Worm (Caenorhabditis elegans) whole organism, midembryonic: Measurements from ENCODE around the gene ugt-45.

Experiments used
- T22C8.4 ChIP-seq: fragments of 200-800 bp; sonication (Bioruptor generic); IDR thresholded peaks from 2 replicates; pipeline ENCODE4 v1.3.6; 2022; ENCODE audit warnings: missing genetic modification characterization, missing compliant biosample characterization
- cog-1 ChIP-seq: sonication (generic microtip); optimal IDR thresholded peaks from 2 replicates; lab custom pipeline; 2016; ENCODE audit warnings: missing genetic modification characterization, missing compliant biosample characterization
- flt-1 ChIP-seq: fragments of 200-800 bp; sonication (Bioruptor generic); IDR thresholded peaks from 2 replicates; pipeline ENCODE4 v1.3.6; 2022; ENCODE audit warnings: missing genetic modification characterization, missing compliant biosample characterization
- klf-2 ChIP-seq: fragments of 200-800 bp; sonication (Bioruptor generic); conservative IDR thresholded peaks from 2 replicates; pipeline ENCODE4 v1.3.6; 2022; ENCODE audit warnings: missing genetic modification reagents, missing genetic modification characterization, missing compliant biosample characterization
- med-1 ChIP-seq: sonication (generic microtip); optimal IDR thresholded peaks from 2 replicates; lab custom pipeline; 2017; ENCODE audit warnings: missing genetic modification characterization, mild to moderate bottlenecking, missing compliant biosample characterization, antibody characterized with exemption, missing genetic modification reagents; ENCODE audit not compliant: insufficient read depth
- ref-1 ChIP-seq: fragments of 200-800 bp; sonication (Bioruptor generic); conservative IDR thresholded peaks from 2 replicates; pipeline ENCODE4 v1.3.6; 2022; ENCODE audit warnings: missing genetic modification reagents, missing genetic modification characterization, missing compliant biosample characterization
- tab-1 ChIP-seq: fragments of 200-800 bp; sonication (Bioruptor generic); IDR thresholded peaks from 2 replicates; pipeline ENCODE4 v1.3.6; 2022; ENCODE audit warnings: missing genetic modification characterization, missing compliant biosample characterization
- ztf-23 ChIP-seq: fragments of 200-800 bp; sonication (Bioruptor generic); IDR thresholded peaks from 2 replicates; pipeline ENCODE4 v1.3.6; 2022; ENCODE audit warnings: missing genetic modification reagents, missing genetic modification characterization, missing compliant biosample characterization
- ztf-29 ChIP-seq: fragments of 200-800 bp; sonication (Bioruptor generic); IDR thresholded peaks from 2 replicates; pipeline ENCODE4 v1.3.6; 2022; ENCODE audit warnings: missing genetic modification reagents, missing genetic modification characterization, missing compliant biosample characterization

ugt-45 gene

DNA sequence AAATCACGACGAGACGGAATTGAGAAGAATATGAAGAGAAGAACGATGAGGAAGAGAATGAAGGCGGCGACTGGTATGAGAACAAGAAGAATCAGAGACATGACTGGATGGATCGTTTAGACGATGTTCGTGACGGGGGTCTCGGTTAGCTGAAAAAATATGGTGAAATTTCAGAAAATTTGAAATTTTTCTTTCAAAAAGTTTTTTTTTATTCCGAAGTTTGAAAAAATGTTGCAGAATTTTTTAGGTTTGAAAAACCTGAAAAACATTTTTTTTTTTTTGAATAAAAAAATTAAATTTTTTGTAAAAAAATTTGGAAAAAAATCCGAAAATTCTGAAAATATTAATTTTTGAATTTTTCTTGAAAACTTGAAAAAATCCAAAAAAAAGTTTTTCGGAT is 31.8 kb downstream of the ugt-45 start, which contains the start of gene Y37E11AM.3:
Gene Y37E11AM.3 (minus strand): TSS at position 101 of the 400 bp plus-strand sequence.
- TF ChIP-seq klf-2 = no peak
- TF ChIP-seq med-1 = no peak
- no peak for TF ChIP-seq ref-1 (GFP tag; lab: Robert Waterston, UW)
- TF ChIP-seq ztf-29 = no peak
- no peak for TF ChIP-seq T22C8.4 (GFP tag; lab: Robert Waterston, UW)
- no peak for TF ChIP-seq tab-1 (GFP tag; lab: Robert Waterston, UW)
- TF ChIP-seq ztf-23 (GFP tag; lab: Robert Waterston, UW) = no peak
- TF ChIP-seq flt-1 (GFP tag; lab: Robert Waterston, UW) = no peak
- TF ChIP-seq cog-1 (tag; lab: Kevin White, UChicago) = no peak

ce11 chrIV:3710737-3711136 is 40.2 kb downstream of the ugt-45 start:
- TF ChIP-seq tab-1 (GFP tag; lab: Robert Waterston, UW) (no peak), T22C8.4 (GFP tag; lab: Robert Waterston, UW) (no peak), ztf-29 (no peak)

DNA sequence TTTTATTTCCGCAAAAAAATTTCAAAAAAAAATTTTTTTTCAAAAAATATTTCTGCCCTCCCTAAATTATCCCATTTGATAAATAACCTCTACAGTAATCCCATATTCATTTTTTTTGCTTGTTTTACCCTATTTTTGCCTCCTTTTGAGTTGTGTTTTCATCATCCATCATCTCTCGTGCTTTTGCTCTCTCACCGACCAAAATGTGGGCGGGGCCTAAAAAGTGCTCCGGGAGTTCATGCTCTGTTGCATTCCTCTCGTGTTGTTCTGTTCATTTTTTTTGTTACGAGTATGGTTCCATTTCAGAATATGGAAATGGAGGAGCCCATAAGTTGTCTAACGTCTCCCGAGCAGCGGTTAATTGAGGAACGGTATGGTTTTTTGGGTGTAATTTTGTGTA is 41.7 kb downstream of the ugt-45 start, which contains the start of gene Y37E11AL.1:
Gene Y37E11AL.1 (plus strand): TSS at position 301 of the 400 bp plus-strand sequence.
- TF ChIP-seq ref-1 (GFP tag; lab: Robert Waterston, UW) (no peak), flt-1 (GFP tag; lab: Robert Waterston, UW) (no peak), klf-2 (no peak), ztf-29 (no peak), T22C8.4 (GFP tag; lab: Robert Waterston, UW) (no peak), cog-1 (tag; lab: Kevin White, UChicago) (no peak), med-1 (no peak), tab-1 (GFP tag; lab: Robert Waterston, UW) (no peak), ztf-23 (GFP tag; lab: Robert Waterston, UW) (no peak)

ce11 chrIV:3701892-3702291 is 49.0 kb downstream of the ugt-45 start, which contains the start of gene Y37E11AL.12:
TSS of gene Y37E11AL.12 (minus strand) at chrIV:3701992.
- no peak for TF ChIP-seq klf-2
- no peak for TF ChIP-seq flt-1 (GFP tag; lab: Robert Waterston, UW)
- no peak for TF ChIP-seq ref-1 (GFP tag; lab: Robert Waterston, UW)
- no peak for TF ChIP-seq ztf-23 (GFP tag; lab: Robert Waterston, UW)
- no peak for TF ChIP-seq ztf-29
- TF ChIP-seq tab-1 (GFP tag; lab: Robert Waterston, UW) = no peak
- no peak for TF ChIP-seq cog-1 (tag; lab: Kevin White, UChicago)
- TF ChIP-seq med-1 = no peak
- no peak for TF ChIP-seq T22C8.4 (GFP tag; lab: Robert Waterston, UW)

- TF ChIP-seq ztf-23 (GFP tag; lab: Robert Waterston, UW) = no peak
- no peak for TF ChIP-seq flt-1 (GFP tag; lab: Robert Waterston, UW)
- TF ChIP-seq ref-1 (GFP tag; lab: Robert Waterston, UW) = no peak
These were observed 50.3 kb downstream of the ugt-45 start, which contains the start of gene Y37E11AL.9 for ce11 chrIV:3700554-3700953. TSS of gene Y37E11AL.9 (minus strand) at chrIV:3700654.
